Fruit fly (Drosophila melanogaster) whole organism, adult: ENCODE measurements around the gene CG16798.

Source experiments
- CG14711 ChIP-seq: fragments of 200-800 bp; sonication (Bioruptor generic); optimal IDR thresholded peaks from 2 replicates; lab custom pipeline; 2018; ENCODE audit warnings: missing biosample characterization, mild to moderate bottlenecking, missing genetic modification characterization, moderate library complexity
- CG1620 ChIP-seq: fragments of 200-800 bp; sonication (Bioruptor generic); optimal IDR thresholded peaks from 2 replicates; lab custom pipeline; 2016; ENCODE audit warnings: missing biosample characterization, missing genetic modification characterization
- CG5204 ChIP-seq: fragments of 200-800 bp; sonication (Bioruptor generic); optimal IDR thresholded peaks from 2 replicates; lab custom pipeline; 2016; ENCODE audit warnings: missing biosample characterization, missing genetic modification characterization
- Clk ChIP-seq: fragments of 200-800 bp; sonication (Bioruptor generic); optimal IDR thresholded peaks from 2 replicates; lab custom pipeline; 2017; ENCODE audit warnings: missing biosample characterization, missing genetic modification characterization
- Crg-1 ChIP-seq: fragments of 200-800 bp; sonication (Bioruptor generic); optimal IDR thresholded peaks from 2 replicates; lab custom pipeline; 2016; ENCODE audit warnings: missing biosample characterization, missing genetic modification characterization
- Hr96 ChIP-seq: fragments of 200-800 bp; sonication (Bioruptor generic); optimal IDR thresholded peaks from 2 replicates; lab custom pipeline; 2016; ENCODE audit warnings: missing biosample characterization, missing genetic modification characterization
- Mnt ChIP-seq: fragments of 200-800 bp; sonication (Bioruptor generic); optimal IDR thresholded peaks from 2 replicates; lab custom pipeline; 2016; ENCODE audit warnings: missing biosample characterization, mild to moderate bottlenecking, missing genetic modification characterization
- bab1 ChIP-seq: fragments of 200-800 bp; sonication (Bioruptor generic); optimal IDR thresholded peaks from 3 replicates; lab custom pipeline; 2019; ENCODE audit warnings: missing biosample characterization, mild to moderate bottlenecking, missing genetic modification characterization, moderate library complexity
- cic ChIP-seq: fragments of 200-800 bp; sonication (Bioruptor generic); optimal IDR thresholded peaks from 2 replicates; lab custom pipeline; 2017; ENCODE audit warnings: missing biosample characterization, mild to moderate bottlenecking, missing genetic modification characterization, moderate library complexity
- cnc ChIP-seq, 2 experiments: fragments of >200 bp; optimal IDR thresholded peaks; 2 replicates each; lab custom pipeline; 2017
- kay ChIP-seq: fragments of 200-800 bp; sonication (Bioruptor generic); peaks from one replicate; lab custom pipeline; 2016; ENCODE audit warnings: missing biosample characterization, missing genetic modification characterization, borderline replicate concordance
- ovo ChIP-seq: fragments of 200-800 bp; sonication (Bioruptor generic); optimal IDR thresholded peaks from 2 replicates; lab custom pipeline; 2016; ENCODE audit warnings: missing biosample characterization, missing genetic modification characterization
- tj ChIP-seq: fragments of 200-800 bp; sonication (Bioruptor generic); optimal IDR thresholded peaks from 3 replicates; lab custom pipeline; 2017; ENCODE audit warnings: missing biosample characterization, mild to moderate bottlenecking, missing genetic modification characterization, moderate library complexity
- toe ChIP-seq: fragments of 200-800 bp; sonication (Bioruptor generic); optimal IDR thresholded peaks from 2 replicates; lab custom pipeline; 2016; ENCODE audit warnings: missing biosample characterization, missing genetic modification characterization

- TF ChIP-seq toe (GFP tag; lab: Kevin White, UChicago) (peak; percentile 60), Clk (GFP tag; lab: Kevin White, UChicago) (no peak), cic (GFP tag; lab: Kevin White, UChicago) (no peak), CG5204 (peak; percentile 14), ovo (GFP tag; lab: Kevin White, UChicago) (peak; percentile 40), Crg-1 (peak; percentile 59), bab1 (GFP tag; lab: Kevin White, UChicago) (peak; percentile 76), Mnt (GFP tag; lab: Kevin White, UChicago) (peak; percentile 29), kay (GFP tag; lab: Kevin White, UChicago) (no peak), CG14711 (tag; lab: Kevin White, UChicago) (no peak), cnc (optimal IDR thresholded peaks at IDR 0.05; lab: Kevin White, UChicago) (no peak), CG1620 (GFP tag; lab: Kevin White, UChicago) (peak; percentile 79), Hr96 (GFP tag; lab: Kevin White, UChicago) (peak; percentile 45), tj (no peak)
Observed at dm6 chr2L:20414750-20415211, 32.6 kb upstream of the CG16798 start, which contains the start of gene CG10947.
